Fruit fly (Drosophila melanogaster) whole organism, embryonic: Measurements from ENCODE around the gene CG32797.

Source experiments
- Abd-B ChIP-seq: fragments of 200-800 bp; sonication (Bioruptor generic); optimal IDR thresholded peaks from 2 replicates; lab custom pipeline; 2018; ENCODE audit warnings: missing biosample characterization, mild to moderate bottlenecking, missing genetic modification characterization, moderate library complexity
- Adf1 ChIP-seq: fragments of 200-800 bp; sonication (Bioruptor generic); IDR thresholded peaks from 2 replicates; pipeline ENCODE4 v1.3.6; 2022; ENCODE audit warnings: missing biosample characterization, missing genetic modification characterization
- Atf3 ChIP-seq: fragments of 200-800 bp; sonication (Bioruptor generic); optimal IDR thresholded peaks from 3 replicates; lab custom pipeline; 2016; ENCODE audit warnings: missing biosample characterization, missing genetic modification characterization
- Awh ChIP-seq: fragments of 200-800 bp; sonication (Bioruptor generic); IDR thresholded peaks from 2 replicates; pipeline ENCODE4, ENCODE4 v1.3.6; 2022; ENCODE audit warnings: missing biosample characterization, missing genetic modification characterization
- B-H1 ChIP-seq: fragments of 200-800 bp; sonication (Bioruptor generic); IDR thresholded peaks from 3 replicates; pipeline ENCODE4 v1.3.6; 2022; ENCODE audit warnings: missing biosample characterization, missing genetic modification characterization
- CG10979 ChIP-seq: fragments of 200-800 bp; sonication (Bioruptor generic); optimal IDR thresholded peaks from 2 replicates; lab custom pipeline; 2018; ENCODE audit warnings: missing biosample characterization, mild to moderate bottlenecking, missing genetic modification characterization, moderate library complexity
- CG11456 ChIP-seq: fragments of 200-800 bp; sonication (Bioruptor generic); IDR thresholded peaks from 3 replicates; pipeline ENCODE4 v1.3.6; 2022; ENCODE audit warnings: missing biosample characterization, missing genetic modification characterization
- CG11560 ChIP-seq: fragments of 200-800 bp; sonication (Bioruptor generic); IDR thresholded peaks from 3 replicates; pipeline ENCODE4 v1.3.6; 2022; ENCODE audit warnings: missing biosample characterization, missing genetic modification characterization
- CG11723 ChIP-seq: fragments of 200-800 bp; sonication (Bioruptor generic); optimal IDR thresholded peaks from 2 replicates; lab custom pipeline; 2017; ENCODE audit warnings: missing biosample characterization, mild to moderate bottlenecking, missing genetic modification characterization
- CG14710 ChIP-seq: fragments of 200-800 bp; sonication (Bioruptor generic); optimal IDR thresholded peaks from 3 replicates; lab custom pipeline; 2019; ENCODE audit warnings: missing biosample characterization, mild to moderate bottlenecking, missing genetic modification characterization, moderate library complexity
- CG14965 ChIP-seq: fragments of 200-800 bp; sonication (Bioruptor generic); optimal IDR thresholded peaks from 2 replicates; lab custom pipeline; 2016; ENCODE audit warnings: missing biosample characterization, missing genetic modification characterization, borderline replicate concordance
- CG17385 ChIP-seq: fragments of 200-800 bp; sonication (Bioruptor generic); optimal IDR thresholded peaks from 3 replicates; lab custom pipeline; 2018; ENCODE audit warnings: missing biosample characterization, mild to moderate bottlenecking, missing genetic modification characterization
- CG17829 ChIP-seq: fragments of 200-800 bp; optimal IDR thresholded peaks from 2 replicates; lab custom pipeline; 2019; ENCODE audit warnings: missing biosample characterization, mild to moderate bottlenecking, missing genetic modification characterization, moderate library complexity
- CG1792 ChIP-seq: fragments of 200-800 bp; sonication (Bioruptor generic); optimal IDR thresholded peaks from 2 replicates; lab custom pipeline; 2016; ENCODE audit warnings: missing biosample characterization, missing genetic modification characterization
- CG2116 ChIP-seq: fragments of 200-800 bp; sonication (Bioruptor generic); optimal IDR thresholded peaks from 3 replicates; lab custom pipeline; 2018; ENCODE audit warnings: missing biosample characterization, mild to moderate bottlenecking, missing genetic modification characterization
- CG30403 ChIP-seq: fragments of 200-800 bp; sonication (Bioruptor generic); optimal IDR thresholded peaks from 3 replicates; lab custom pipeline; 2016; ENCODE audit warnings: missing biosample characterization, missing genetic modification characterization
- CG31388 ChIP-seq: fragments of 200-800 bp; sonication (Bioruptor generic); optimal IDR thresholded peaks from 2 replicates; lab custom pipeline; 2016; ENCODE audit warnings: missing biosample characterization, missing genetic modification characterization
- CG32772 ChIP-seq: fragments of 200-800 bp; sonication (Bioruptor generic); IDR thresholded peaks from 2 replicates; pipeline ENCODE4 v1.3.6; 2022; ENCODE audit warnings: missing biosample characterization, missing genetic modification characterization
- CG33557 ChIP-seq: fragments of 200-800 bp; sonication (Bioruptor generic); optimal IDR thresholded peaks from 2 replicates; lab custom pipeline; 2019; ENCODE audit warnings: missing biosample characterization, mild to moderate bottlenecking, missing genetic modification characterization, moderate library complexity
- CG3838 ChIP-seq: fragments of 200-800 bp; sonication (Bioruptor generic); optimal IDR thresholded peaks from 3 replicates; lab custom pipeline; 2016; ENCODE audit warnings: missing biosample characterization, missing genetic modification characterization
- CG4282 ChIP-seq: fragments of 200-800 bp; sonication (Bioruptor generic); optimal IDR thresholded peaks from 2 replicates; lab custom pipeline; 2016; ENCODE audit warnings: missing biosample characterization, missing genetic modification characterization
- CG4820 ChIP-seq: fragments of 200-800 bp; sonication (Bioruptor generic); optimal IDR thresholded peaks from 3 replicates; lab custom pipeline; 2016; ENCODE audit warnings: missing biosample characterization, missing genetic modification characterization
- CG7271 ChIP-seq: fragments of 200-800 bp; sonication (Bioruptor generic); optimal IDR thresholded peaks from 2 replicates; lab custom pipeline; 2018; ENCODE audit warnings: missing biosample characterization, mild to moderate bottlenecking, missing genetic modification characterization, moderate library complexity
- CG7357 ChIP-seq: fragments of 200-800 bp; sonication (Bioruptor generic); IDR thresholded peaks from 3 replicates; pipeline ENCODE4 v1.3.6; 2022; ENCODE audit warnings: missing biosample characterization, missing genetic modification characterization
- CG7928 ChIP-seq: fragments of 200-800 bp; sonication (Bioruptor generic); optimal IDR thresholded peaks from 2 replicates; lab custom pipeline; 2017; ENCODE audit warnings: missing biosample characterization, mild to moderate bottlenecking, missing genetic modification characterization
- CG8944 ChIP-seq: fragments of 200-800 bp; sonication (Bioruptor generic); optimal IDR thresholded peaks from 3 replicates; lab custom pipeline; 2016; ENCODE audit warnings: missing biosample characterization, missing genetic modification characterization
- CG9876 ChIP-seq: fragments of 200-800 bp; sonication (Bioruptor generic); optimal IDR thresholded peaks from 2 replicates; lab custom pipeline; 2016; ENCODE audit warnings: missing biosample characterization, missing genetic modification characterization
- Dad ChIP-seq: fragments of 200-800 bp; sonication (Bioruptor generic); optimal IDR thresholded peaks from 3 replicates; lab custom pipeline; 2016; ENCODE audit warnings: missing biosample characterization, missing genetic modification characterization
- HHEX ChIP-seq: fragments of 200-800 bp; sonication (Bioruptor generic); optimal IDR thresholded peaks from 3 replicates; lab custom pipeline; 2017; ENCODE audit warnings: missing biosample characterization, mild to moderate bottlenecking, missing genetic modification characterization, missing genetic modification reagents
- Jarid2 ChIP-seq: fragments of 200-800 bp; sonication (Bioruptor generic); optimal IDR thresholded peaks from 3 replicates; lab custom pipeline; 2017; ENCODE audit warnings: mild to moderate bottlenecking, missing biosample characterization, missing genetic modification reagents, missing genetic modification characterization
- Meics ChIP-seq: fragments of 200-800 bp; sonication (Bioruptor generic); optimal IDR thresholded peaks from 2 replicates; lab custom pipeline; 2017; ENCODE audit warnings: missing biosample characterization, mild to moderate bottlenecking, missing genetic modification characterization
- Poxn ChIP-seq: fragments of 200-800 bp; sonication (Bioruptor generic); IDR thresholded peaks from 2 replicates; pipeline ENCODE4 v1.3.6; 2022; ENCODE audit warnings: missing biosample characterization, missing genetic modification characterization
- Rfx ChIP-seq: fragments of 200-800 bp; sonication (Bioruptor generic); IDR thresholded peaks from 2 replicates; pipeline ENCODE4 v1.3.6; 2022; ENCODE audit warnings: missing biosample characterization, missing genetic modification characterization
- aop ChIP-seq: fragments of 200-800 bp; sonication (Bioruptor generic); IDR thresholded peaks from 2 replicates; pipeline ENCODE4 v1.3.6; 2022; ENCODE audit warnings: missing biosample characterization, missing genetic modification characterization
- crc ChIP-seq: fragments of 200-800 bp; sonication (Bioruptor generic); optimal IDR thresholded peaks from 2 replicates; lab custom pipeline; 2016; ENCODE audit warnings: missing biosample characterization, missing genetic modification characterization
- crol ChIP-seq: fragments of 200-800 bp; sonication (Bioruptor generic); IDR thresholded peaks from 2 replicates; pipeline ENCODE4 v1.3.6; 2022; ENCODE audit warnings: missing biosample characterization, missing genetic modification characterization
- crp ChIP-seq, 2 experiments: fragments of 200-800 bp; sonication (Bioruptor generic); optimal IDR thresholded peaks; 2 replicates in 1 of 2; 3 replicates in 1 of 2; lab custom pipeline; 2017; ENCODE audit warnings: missing biosample characterization in 2 of 2, missing genetic modification characterization in 2 of 2, mild to moderate bottlenecking in 1 of 2, moderate library complexity in 1 of 2
- dan ChIP-seq: fragments of 200-800 bp; sonication (Bioruptor generic); IDR thresholded peaks from 2 replicates; pipeline ENCODE4 v1.3.6; 2022; ENCODE audit warnings: missing biosample characterization, missing genetic modification characterization
- emc ChIP-seq: fragments of 200-800 bp; sonication (Bioruptor generic); optimal IDR thresholded peaks from 2 replicates; lab custom pipeline; 2016; ENCODE audit warnings: missing biosample characterization, missing genetic modification characterization
- fru ChIP-seq: fragments of >200 bp; optimal IDR thresholded peaks from 2 replicates; lab custom pipeline; 2017
- ham ChIP-seq: fragments of 200-800 bp; sonication (Bioruptor generic); IDR thresholded peaks from 2 replicates; pipeline ENCODE4 v1.3.6; 2022; ENCODE audit warnings: missing biosample characterization, missing genetic modification characterization
- pan ChIP-seq, 4 experiments: fragments of >200 bp in 3 of 4; fragments of 200-800 bp in 1 of 4; sonication (Bioruptor generic) in 1 of 4; optimal IDR thresholded peaks in 3 of 4; IDR thresholded peaks in 1 of 4; 2 replicates each; pipeline versions ENCODE4 v1.3.6 to Lab custom; 2017 to 2022; ENCODE audit warnings: missing biosample characterization in 2 of 4, missing genetic modification characterization in 2 of 4, mixed read lengths in 1 of 4
- pfk ChIP-seq: fragments of 200-800 bp; sonication (Bioruptor generic); optimal IDR thresholded peaks from 2 replicates; lab custom pipeline; 2018; ENCODE audit warnings: missing biosample characterization, mild to moderate bottlenecking, missing genetic modification characterization, moderate library complexity
- pros ChIP-seq: fragments of 200-800 bp; sonication (Bioruptor generic); optimal IDR thresholded peaks from 3 replicates; lab custom pipeline; 2019; ENCODE audit warnings: missing biosample characterization, mild to moderate bottlenecking, missing genetic modification characterization, moderate library complexity
- sc ChIP-seq, 3 experiments: fragments of >200 bp in 2 of 3; fragments of 200-800 bp in 1 of 3; sonication (Bioruptor generic) in 1 of 3; optimal IDR thresholded peaks; 2 replicates in 2 of 3; 3 replicates in 1 of 3; lab custom pipeline; 2017; ENCODE audit warnings: mild to moderate bottlenecking in 1 of 3, missing biosample characterization in 1 of 3, missing genetic modification characterization in 1 of 3, missing genetic modification reagents in 1 of 3
- sna ChIP-seq: fragments of 200-800 bp; sonication (Bioruptor generic); IDR thresholded peaks from 2 replicates; pipeline ENCODE4 v1.3.6; 2022; ENCODE audit warnings: missing biosample characterization, missing genetic modification characterization; ENCODE audit not compliant: partially characterized antibody
- sqz ChIP-seq: fragments of 200-800 bp; sonication (Bioruptor generic); optimal IDR thresholded peaks from 3 replicates; lab custom pipeline; 2018; ENCODE audit warnings: missing biosample characterization, mild to moderate bottlenecking, missing genetic modification characterization
- tx ChIP-seq: fragments of 200-800 bp; sonication (Bioruptor generic); optimal IDR thresholded peaks from 2 replicates; lab custom pipeline; 2016; ENCODE audit warnings: missing biosample characterization, missing genetic modification characterization
- wek ChIP-seq: fragments of 200-800 bp; sonication (Bioruptor generic); optimal IDR thresholded peaks from 3 replicates; lab custom pipeline; 2018; ENCODE audit warnings: missing biosample characterization, mild to moderate bottlenecking, missing genetic modification characterization, moderate library complexity
- zen ChIP-seq: fragments of 200-800 bp; sonication (Bioruptor generic); optimal IDR thresholded peaks from 3 replicates; lab custom pipeline; 2018; ENCODE audit warnings: missing biosample characterization, mild to moderate bottlenecking, missing genetic modification characterization, moderate library complexity

CG32797 gene

DNA sequence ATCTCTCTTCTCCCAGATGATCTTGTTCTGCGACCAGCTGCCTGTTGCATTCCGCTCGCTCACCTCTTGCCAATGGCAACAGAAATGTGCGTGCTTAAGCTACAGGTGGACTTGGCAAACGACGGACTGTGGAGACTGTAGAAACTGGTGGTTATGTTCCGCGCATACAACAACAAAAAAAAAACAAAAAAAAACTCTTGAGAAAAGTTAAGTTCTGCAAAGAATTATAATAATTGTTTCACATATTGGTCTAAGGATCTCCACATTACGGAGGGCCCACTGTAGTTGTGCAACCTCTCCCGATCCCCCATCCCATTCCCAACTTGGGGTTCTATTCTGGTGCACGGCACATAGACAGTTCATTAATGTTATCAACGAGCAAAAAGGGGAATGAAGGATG, 42.9 kb upstream of the CG32797 start (continued):
- TF ChIP-seq crp (GFP tag; optimal IDR thresholded peaks at IDR 0.05; lab: Kevin White, UChicago) (no peak), CG14965 (peak; percentile 13), emc (no peak), CG31388 (GFP tag; lab: Kevin White, UChicago) (peak; percentile 33), HHEX (GFP tag; lab: Kevin White, UChicago) (peak; percentile 22), Dad (GFP tag; lab: Kevin White, UChicago) (peak; percentile 53), pros (GFP tag; lab: Kevin White, UChicago) (no peak), CG1792 (GFP tag; lab: Kevin White, UChicago) (peak; percentile 44), Rfx (peak; percentile 44), CG14710 (tag; lab: Kevin White, UChicago) (peak; percentile 83), CG33557 (GFP tag; lab: Kevin White, UChicago) (peak; percentile 82), pan (optimal IDR thresholded peaks at IDR 0.05; lab: Kevin White, UChicago) (no peak), pan (GFP tag; optimal IDR thresholded peaks at IDR 0.05 in 1 of 2, IDR thresholded peaks at IDR 0.05 in 1 of 2) (peak in 1 of 2 experiments; percentile 62), sc (optimal IDR thresholded peaks at IDR 0.05; lab: Kevin White, UChicago) (no peak), sc (GFP tag; optimal IDR thresholded peaks at IDR 0.05; lab: Kevin White, UChicago) (peak; percentile 55), Abd-B (GFP tag; lab: Kevin White, UChicago) (peak; percentile 51), CG2116 (GFP tag; lab: Kevin White, UChicago) (no peak), CG4282 (no peak), ham (GFP tag; lab: Robert Waterston, UW) (no peak)

DNA sequence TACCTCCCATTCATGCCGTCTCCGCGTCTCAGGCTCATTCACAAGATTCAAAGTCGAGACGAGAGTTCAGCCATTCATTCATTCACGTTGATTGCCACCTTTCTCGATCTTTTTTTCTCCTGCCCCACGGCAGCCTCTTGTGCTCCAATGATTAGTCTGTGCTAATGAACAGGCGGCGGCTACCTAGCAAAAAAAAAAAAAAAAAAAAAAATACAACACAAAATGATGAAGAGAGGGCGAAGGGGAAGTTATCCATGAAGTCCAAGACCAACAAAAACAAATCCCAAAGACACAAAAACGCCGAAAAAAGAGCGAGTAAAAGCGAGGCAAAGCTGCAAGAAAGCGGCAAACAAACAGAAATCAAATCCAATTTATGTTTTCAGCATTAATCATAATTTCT, 41.3 kb upstream of the CG32797 start:
- TF ChIP-seq crol (GFP tag; lab: Robert Waterston, UW), result 0 out of 2 replicates have a peak, but pooled peaks have one; percentile 5
- TF ChIP-seq Awh (GFP tag; lab: Robert Waterston, UW), result peak; percentile 56; the same call in 1 of the 2 replicates
- no peak for TF ChIP-seq CG11560 (tag; lab: Robert Waterston, UW)
- TF ChIP-seq CG32772, result peak; percentile 38
- TF ChIP-seq sqz (GFP tag; lab: Kevin White, UChicago), result peak; percentile 60
- no peak for TF ChIP-seq tx
- no peak for TF ChIP-seq CG11723
- no peak for TF ChIP-seq pfk (GFP tag; lab: Kevin White, UChicago)
- TF ChIP-seq Poxn (GFP tag; lab: Robert Waterston, UW), result no peak
- TF ChIP-seq B-H1 (GFP tag; lab: Robert Waterston, UW), result no peak
- TF ChIP-seq CG3838, result no peak

DNA sequence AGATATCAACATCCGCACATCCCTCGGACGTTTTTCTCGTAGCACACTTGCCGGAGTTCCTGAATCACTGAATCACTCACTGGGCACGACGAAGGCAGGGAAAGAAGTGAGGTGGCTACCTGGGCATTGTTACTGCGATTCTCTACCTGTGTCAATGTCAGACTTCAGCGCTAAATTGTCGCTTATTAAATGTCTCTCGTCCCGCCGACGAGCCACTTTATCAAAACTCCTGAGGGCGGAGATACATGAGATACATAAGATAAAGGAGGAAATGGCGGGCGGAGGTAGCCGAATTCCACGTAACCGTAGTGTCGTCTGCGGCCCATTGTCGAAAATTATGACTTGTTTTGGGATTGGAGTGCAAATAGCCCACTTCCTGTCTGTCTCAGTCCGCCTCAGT, 40.0 kb upstream of the CG32797 start:
- TF ChIP-seq CG7271 (no peak), zen (tag; lab: Kevin White, UChicago) (peak; percentile 75), CG9876 (GFP tag; lab: Kevin White, UChicago) (no peak), wek (no peak), sna (GFP tag; lab: Robert Waterston, UW) (no peak), Meics (no peak), CG4820 (GFP tag; lab: Kevin White, UChicago) (no peak), Adf1 (GFP tag; lab: Robert Waterston, UW) (no peak), CG11456 (no peak), CG7928 (GFP tag; lab: Kevin White, UChicago) (no peak), dan (GFP tag; lab: Robert Waterston, UW) (no peak), aop (GFP tag; lab: Robert Waterston, UW) (no peak), Jarid2 (GFP tag; lab: Kevin White, UChicago) (no peak), crc (no peak), CG8944 (GFP tag; lab: Kevin White, UChicago) (no peak), fru (lab: Kevin White, UChicago) (no peak), pros (GFP tag; lab: Kevin White, UChicago) (peak; percentile 17), CG7357 (GFP tag; lab: Robert Waterston, UW) (no peak), Atf3 (GFP tag; lab: Kevin White, UChicago) (no peak), CG30403 (GFP tag; lab: Kevin White, UChicago) (no peak), CG17829 (tag; lab: Kevin White, UChicago) (no peak), CG17385 (GFP tag; lab: Kevin White, UChicago) (no peak), CG10979 (tag; lab: Kevin White, UChicago) (no peak)
